Worm (Caenorhabditis elegans) whole organism, young adult: ENCODE results near the gene C14B4.2.

Source experiments
- B0019.2 ChIP-seq: fragments of 200-800 bp; sonication (Bioruptor generic); conservative IDR thresholded peaks from 2 replicates; pipeline ENCODE4 v1.3.6; 2022; ENCODE audit warnings: missing genetic modification reagents, missing genetic modification characterization, missing compliant biosample characterization
- C17E4.6 ChIP-seq: fragments of 200-800 bp; sonication (Bioruptor generic); IDR thresholded peaks from 2 replicates; pipeline ENCODE4 v1.3.6; 2022; ENCODE audit warnings: missing genetic modification reagents, missing genetic modification characterization, missing compliant biosample characterization
- Y53G8AR.9 ChIP-seq: fragments of 200-800 bp; sonication (Bioruptor generic); conservative IDR thresholded peaks from 2 replicates; pipeline ENCODE4 v1.3.6; 2022; ENCODE audit warnings: missing genetic modification reagents, missing genetic modification characterization, missing compliant biosample characterization
- efl-1 ChIP-seq: fragments of 150-350 bp; optimal IDR thresholded peaks from 2 replicates; lab custom pipeline; 2014; ENCODE audit warnings: missing biosample characterization, missing genetic modification reagents, missing genetic modification characterization
- egrh-3 ChIP-seq: fragments of 200-800 bp; sonication (Bioruptor generic); IDR thresholded peaks from 2 replicates; pipeline ENCODE4 v1.3.6; 2022; ENCODE audit warnings: missing genetic modification reagents, missing genetic modification characterization, missing compliant biosample characterization
- nhr-90 ChIP-seq: sonication (generic microtip); optimal IDR thresholded peaks from 2 replicates; lab custom pipeline; 2016; ENCODE audit warnings: missing genotype, mild to moderate bottlenecking, missing genetic modification characterization, missing compliant biosample characterization
- pha-4 ChIP-seq: fragments of 150-350 bp; sonication (generic microtip); optimal IDR thresholded peaks from 2 replicates; lab custom pipeline; 2014; ENCODE audit warnings: missing biosample characterization, missing genetic modification reagents, missing genetic modification characterization
- rec-8 ChIP-seq, 2 experiments: sonication (generic microtip); optimal IDR thresholded peaks; 2 replicates each; lab custom pipeline; 2016; ENCODE audit warnings: mild to moderate bottlenecking in 2 of 2, missing genetic modification characterization in 2 of 2, missing genetic modification reagents in 2 of 2, missing genotype in 2 of 2, missing biosample characterization in 1 of 2, missing compliant biosample characterization in 1 of 2, moderate library complexity in 1 of 2
- sea-2 ChIP-seq: fragments of 200-800 bp; sonication (Bioruptor generic); IDR thresholded peaks from 2 replicates; pipeline ENCODE4 v1.3.6; 2022; ENCODE audit warnings: missing genetic modification characterization, missing compliant biosample characterization
- snpc-1.1 ChIP-seq: sonication (generic microtip); optimal IDR thresholded peaks from 2 replicates; lab custom pipeline; 2017; ENCODE audit warnings: missing genetic modification characterization, mild to moderate bottlenecking, missing compliant biosample characterization, antibody characterized with exemption, moderate library complexity, missing genotype, missing genetic modification reagents; ENCODE audit not compliant: insufficient read depth
- somi-1 ChIP-seq: fragments of 200-800 bp; sonication (Bioruptor generic); optimal IDR thresholded peaks from 2 replicates; lab custom pipeline; 2018; ENCODE audit warnings: mild to moderate bottlenecking, missing genetic modification characterization, missing compliant biosample characterization
- tbp1 ChIP-seq: fragments of 200-800 bp; sonication (Bioruptor generic); optimal IDR thresholded peaks from 2 replicates; lab custom pipeline; 2018; ENCODE audit warnings: mild to moderate bottlenecking, missing genetic modification characterization, missing compliant biosample characterization
- ztf-28 ChIP-seq: fragments of 200-800 bp; sonication (Bioruptor generic); IDR thresholded peaks from 2 replicates; pipeline ENCODE4 v1.3.6; 2022; ENCODE audit warnings: missing genetic modification reagents, missing genetic modification characterization, missing compliant biosample characterization

- TF ChIP-seq snpc-1.1 (tag; lab: Kevin White, UChicago) (no peak), ztf-28 (no peak), rec-8 (tag; optimal IDR thresholded peaks at IDR 0.05; lab: Kevin White, UChicago) (no peak), tbp1 (GFP tag; lab: Kevin White, UChicago) (no peak), nhr-90 (tag; lab: Kevin White, UChicago) (no peak), Y53G8AR.9 (GFP tag; lab: Robert Waterston, UW) (no peak), egrh-3 (GFP tag; lab: Robert Waterston, UW) (no peak), pha-4 (tag; lab: Kevin White, UChicago) (no peak), somi-1 (GFP tag; lab: Kevin White, UChicago) (no peak), C17E4.6 (GFP tag; lab: Robert Waterston, UW) (no peak), sea-2 (GFP tag; lab: Robert Waterston, UW) (no peak), efl-1 (GFP tag; lab: Kevin White, UChicago) (no peak), B0019.2 (GFP tag; lab: Robert Waterston, UW) (no peak)
These were observed 42.9 kb upstream of the C14B4.2 start, which contains the start of the genes C25F9.6 and C25F9.10 for ce11 chrV:19405276-19405815.
